Fruit fly (Drosophila melanogaster) S2 (cell line): ENCODE measurements around the gene CG31687.

Experiments
- CG8478 ChIP-seq: fragments of >200 bp; optimal IDR thresholded peaks from 2 replicates; lab custom pipeline; 2018
- CTCF ChIP-seq, 2 experiments: fragments of >200 bp; optimal IDR thresholded peaks; 2 replicates each; lab custom pipeline; 2018

DNA sequence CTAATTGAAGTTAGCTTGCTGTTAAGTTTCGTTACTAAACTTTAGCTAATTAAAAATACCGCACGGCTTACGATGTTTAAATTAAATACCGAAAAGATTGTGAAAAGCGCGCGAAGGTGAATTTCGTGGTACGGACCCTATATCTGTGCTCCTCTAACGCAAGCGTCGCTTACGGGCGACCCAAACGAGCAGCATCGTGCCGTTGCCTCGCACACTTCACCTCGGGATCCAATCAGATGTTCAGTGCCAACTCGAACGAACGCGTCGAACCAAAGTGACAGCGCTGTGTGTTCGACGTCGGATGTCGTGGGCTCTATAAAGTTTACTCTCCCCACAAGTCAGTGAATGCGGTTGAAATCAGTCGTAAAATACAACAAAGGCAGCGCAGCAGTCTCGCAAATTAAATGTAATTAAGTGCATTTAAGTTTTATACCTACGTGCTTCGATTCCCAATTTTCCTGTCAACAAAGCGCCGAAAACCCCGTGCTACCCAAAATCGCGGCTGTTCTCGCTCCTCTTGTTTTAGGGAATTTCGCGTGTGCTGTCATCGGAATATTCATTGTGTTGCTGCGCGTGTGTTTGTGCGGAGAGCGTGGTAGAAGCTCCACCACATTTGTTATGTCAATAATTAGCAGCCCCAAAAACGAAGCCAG is 21.1 kb upstream of the CG31687 start:
- TF ChIP-seq CTCF (optimal IDR thresholded peaks at IDR 0.05; lab: Kevin White, UChicago) (no peak), CG8478 (no peak)
